Worm (Caenorhabditis elegans) whole organism, L1 larva: ENCODE measurements around the gene gst-44.
A peak's percentile ranks its signal among the peaks of the same experiment; 100 is the strongest.
"Not testable (repeated sequence)": the region's sequence is repeated elsewhere in the genome, so short reads cannot be mapped to it uniquely, and the experiment has no call there.

Source experiments
- C16A3.4 ChIP-seq: fragments of 150-350 bp; optimal IDR thresholded peaks from 2 replicates; lab custom pipeline; 2014; ENCODE audit warnings: missing biosample characterization, missing genetic modification characterization
- C34B4.2 ChIP-seq: sonication (generic microtip); optimal IDR thresholded peaks from 2 replicates; lab custom pipeline; 2017; ENCODE audit warnings: mild to moderate bottlenecking, missing genetic modification characterization, missing compliant biosample characterization
- F16B12.6 ChIP-seq: fragments of 150-350 bp; optimal IDR thresholded peaks from 2 replicates; lab custom pipeline; 2014; ENCODE audit warnings: missing biosample characterization, missing genetic modification characterization
- aly-2 ChIP-seq: fragments of 150-350 bp; optimal IDR thresholded peaks from 2 replicates; lab custom pipeline; 2014; ENCODE audit warnings: missing biosample characterization, missing genetic modification characterization
- blmp-1 ChIP-seq: fragments of 150-350 bp; optimal IDR thresholded peaks from 2 replicates; lab custom pipeline; 2014; ENCODE audit warnings: missing biosample characterization, missing genetic modification characterization
- ceh-63 ChIP-seq: fragments of 200-800 bp; sonication (Bioruptor generic); optimal IDR thresholded peaks from 2 replicates; lab custom pipeline; 2018; ENCODE audit warnings: mild to moderate bottlenecking, missing genetic modification characterization, missing compliant biosample characterization
- ces-1 ChIP-seq: fragments of 150-350 bp; optimal IDR thresholded peaks from 2 replicates; lab custom pipeline; 2014; ENCODE audit warnings: missing biosample characterization, missing genetic modification reagents, missing genetic modification characterization
- dpl-1 ChIP-seq, 3 experiments: fragments of 150-350 bp in 2 of 3; sonication (generic microtip) in 1 of 3; optimal IDR thresholded peaks; 2 replicates each; lab custom pipeline; 2014 to 2017; ENCODE audit warnings: missing biosample characterization in 3 of 3, missing genetic modification characterization in 3 of 3, missing genetic modification reagents in 3 of 3
- efl-1 ChIP-seq, 4 experiments: fragments of 150-350 bp; optimal IDR thresholded peaks in 3 of 4; peaks in 1 of 4; 1 replicate in 1 of 4; 2 replicates in 3 of 4; lab custom pipeline; 2014; ENCODE audit warnings: missing biosample characterization in 2 of 4, missing genetic modification characterization in 2 of 4, missing genetic modification reagents in 2 of 4
- efl-3 ChIP-seq: fragments of 200-800 bp; sonication (Bioruptor generic); optimal IDR thresholded peaks from 2 replicates; lab custom pipeline; 2018; ENCODE audit warnings: mild to moderate bottlenecking, missing genetic modification characterization, missing compliant biosample characterization
- egl-27 ChIP-seq, 2 experiments: fragments of 150-350 bp in 1 of 2; sonication (generic microtip); optimal IDR thresholded peaks; 3 replicates each; lab custom pipeline; 2017 to 2018; ENCODE audit warnings: missing biosample characterization in 2 of 2, missing genetic modification characterization in 2 of 2, missing genetic modification reagents in 2 of 2
- elt-2 ChIP-seq: sonication (generic microtip); optimal IDR thresholded peaks from 2 replicates; lab custom pipeline; 2016; ENCODE audit warnings: missing genetic modification characterization, mild to moderate bottlenecking, inconsistent platforms, missing compliant biosample characterization, missing genetic modification reagents
- fkh-10 ChIP-seq: sonication (generic microtip); optimal IDR thresholded peaks from 2 replicates; lab custom pipeline; 2017; ENCODE audit warnings: missing biosample characterization, missing genetic modification reagents, missing genetic modification characterization
- lin-35 ChIP-seq, 2 experiments: fragments of 150-350 bp; optimal IDR thresholded peaks; 2 replicates each; lab custom pipeline; 2014; ENCODE audit warnings: missing biosample characterization in 2 of 2, missing genetic modification characterization in 2 of 2, missing genetic modification reagents in 2 of 2
- lin-39 ChIP-seq: fragments of 150-350 bp; optimal IDR thresholded peaks from 2 replicates; lab custom pipeline; 2014; ENCODE audit warnings: missing biosample characterization, missing genetic modification reagents, missing genetic modification characterization
- lir-3 ChIP-seq: sonication (generic microtip); optimal IDR thresholded peaks from 2 replicates; lab custom pipeline; 2016; ENCODE audit warnings: mild to moderate bottlenecking, missing genetic modification characterization, moderate library complexity, missing compliant biosample characterization; ENCODE audit not compliant: poor library complexity
- lsy-2 ChIP-seq, 2 experiments: fragments of 150-350 bp; optimal IDR thresholded peaks; 2 replicates each; lab custom pipeline; 2014; ENCODE audit warnings: missing biosample characterization in 2 of 2, missing genetic modification characterization in 2 of 2
- mdl-1 ChIP-seq, 2 experiments: fragments of 150-350 bp; optimal IDR thresholded peaks; 2 replicates each; lab custom pipeline; 2014 to 2017; ENCODE audit warnings: missing biosample characterization in 2 of 2, missing genetic modification characterization in 2 of 2, inconsistent platforms in 1 of 2
- mef-2 ChIP-seq: fragments of 150-350 bp; optimal IDR thresholded peaks from 2 replicates; lab custom pipeline; 2014; ENCODE audit warnings: missing biosample characterization, missing genetic modification characterization
- mep-1 ChIP-seq: fragments of 150-350 bp; optimal IDR thresholded peaks from 2 replicates; lab custom pipeline; 2014; ENCODE audit warnings: missing biosample characterization, missing genetic modification characterization
- nhr-12 ChIP-seq: sonication (generic microtip); optimal IDR thresholded peaks from 2 replicates; lab custom pipeline; 2017; ENCODE audit warnings: missing biosample characterization, missing genetic modification characterization
- nhr-20 ChIP-seq: sonication (generic microtip); optimal IDR thresholded peaks from 2 replicates; lab custom pipeline; 2016; ENCODE audit warnings: mild to moderate bottlenecking, missing genetic modification characterization, missing compliant biosample characterization
- nhr-28 ChIP-seq: fragments of 150-350 bp; optimal IDR thresholded peaks from 2 replicates; lab custom pipeline; 2014; ENCODE audit warnings: missing biosample characterization, missing genetic modification characterization
- nhr-47 ChIP-seq: sonication (generic microtip); optimal IDR thresholded peaks from 2 replicates; lab custom pipeline; 2016; ENCODE audit warnings: mild to moderate bottlenecking, missing genetic modification characterization, moderate library complexity, missing compliant biosample characterization
- nhr-76 ChIP-seq: sonication (generic microtip); optimal IDR thresholded peaks from 2 replicates; lab custom pipeline; 2017; ENCODE audit warnings: missing biosample characterization, missing genetic modification characterization
- nhr-77 ChIP-seq: fragments of 150-350 bp; optimal IDR thresholded peaks from 2 replicates; lab custom pipeline; 2014; ENCODE audit warnings: missing biosample characterization, missing genetic modification characterization
- nhr-90 ChIP-seq: sonication (generic microtip); optimal IDR thresholded peaks from 2 replicates; lab custom pipeline; 2016; ENCODE audit warnings: mild to moderate bottlenecking, missing genetic modification characterization, missing compliant biosample characterization; ENCODE audit not compliant: poor library complexity
- pqm-1 ChIP-seq: sonication (generic microtip); optimal IDR thresholded peaks from 3 replicates; lab custom pipeline; 2017; ENCODE audit warnings: missing biosample characterization, missing genetic modification characterization
- skn-1 ChIP-seq: fragments of 150-350 bp; optimal IDR thresholded peaks from 2 replicates; lab custom pipeline; 2014; ENCODE audit warnings: missing biosample characterization, missing genetic modification characterization
- snpc-4 ChIP-seq: fragments of 150-350 bp; optimal IDR thresholded peaks from 2 replicates; lab custom pipeline; 2014; ENCODE audit warnings: missing biosample characterization, missing genetic modification characterization
- sox-4 ChIP-seq: sonication (generic microtip); optimal IDR thresholded peaks from 2 replicates; lab custom pipeline; 2016; ENCODE audit warnings: missing genetic modification characterization, missing compliant biosample characterization
- sptf-1 ChIP-seq: fragments of 150-350 bp; optimal IDR thresholded peaks from 2 replicates; lab custom pipeline; 2014; ENCODE audit warnings: missing biosample characterization, missing genetic modification characterization
- swsn-7 ChIP-seq: sonication (generic microtip); optimal IDR thresholded peaks from 2 replicates; lab custom pipeline; 2016; ENCODE audit warnings: missing genetic modification characterization, missing compliant biosample characterization
- tlp-1 ChIP-seq: fragments of 150-350 bp; optimal IDR thresholded peaks from 2 replicates; lab custom pipeline; 2014; ENCODE audit warnings: missing biosample characterization, missing genetic modification characterization
- unc-130 ChIP-seq: fragments of 150-350 bp; optimal IDR thresholded peaks from 2 replicates; lab custom pipeline; 2017; ENCODE audit warnings: missing biosample characterization, missing genetic modification characterization, inconsistent platforms
- unc-98 ChIP-seq: fragments of 200-800 bp; sonication (Bioruptor generic); IDR thresholded peaks from 2 replicates; pipeline ENCODE4 v1.3.6; 2022; ENCODE audit warnings: missing genetic modification characterization, missing compliant biosample characterization
- vab-15 ChIP-seq: sonication (generic microtip); optimal IDR thresholded peaks from 2 replicates; lab custom pipeline; 2017; ENCODE audit warnings: missing genotype, mild to moderate bottlenecking, missing genetic modification characterization, missing compliant biosample characterization
- ztf-11 ChIP-seq, 2 experiments: sonication (generic microtip); optimal IDR thresholded peaks; 2 replicates each; lab custom pipeline; 2016 to 2017; ENCODE audit warnings: missing genetic modification characterization in 2 of 2, missing biosample characterization in 1 of 2, missing compliant biosample characterization in 1 of 2
- ztf-4 ChIP-seq: fragments of 150-350 bp; optimal IDR thresholded peaks from 2 replicates; lab custom pipeline; 2014; ENCODE audit warnings: missing biosample characterization, missing genetic modification characterization

The gst-44 gene

DNA sequence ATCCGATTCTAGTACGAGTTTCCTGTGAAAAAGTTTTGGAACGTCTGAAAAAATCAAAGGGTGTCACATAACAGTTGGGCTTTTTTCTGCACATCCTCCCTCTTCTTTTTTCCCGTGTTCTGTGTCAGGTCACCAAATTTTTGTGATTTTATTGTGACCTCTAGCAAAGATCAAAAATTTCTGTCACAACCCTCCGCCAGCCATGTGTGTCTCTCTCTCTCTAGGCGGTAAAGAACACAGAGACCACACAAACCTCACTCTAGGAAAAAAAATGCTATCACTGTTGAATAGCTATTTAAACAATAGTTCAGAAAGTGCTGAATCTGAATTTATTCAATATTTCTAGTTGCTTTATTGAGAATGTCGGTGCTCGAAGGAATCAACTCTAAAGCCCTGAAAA, at the start of gene gst-44:
gst-44 (plus strand) TSS at position 237 of the 400 bp plus-strand sequence.
- peak in 1 of 2 experiments; percentile 28 for TF ChIP-seq lin-35 (GFP tag; optimal IDR thresholded peaks at IDR 0.05; lab: Kevin White, UChicago)
- TF ChIP-seq mdl-1 (tag; optimal IDR thresholded peaks at IDR 0.05; lab: Kevin White, UChicago): no peak
- no peak for TF ChIP-seq nhr-76 (tag; lab: Kevin White, UChicago)
- no peak for TF ChIP-seq egl-27 (tag; optimal IDR thresholded peaks at IDR 0.05; lab: Kevin White, UChicago)
- no peak for TF ChIP-seq pqm-1
- TF ChIP-seq blmp-1: no peak
- TF ChIP-seq dpl-1 (GFP tag; optimal IDR thresholded peaks at IDR 0.05; lab: Kevin White, UChicago): no peak
- TF ChIP-seq nhr-47 (tag; lab: Kevin White, UChicago): no peak
- TF ChIP-seq nhr-28 (tag; lab: Kevin White, UChicago): no peak
- TF ChIP-seq tlp-1: no peak
- no peak for TF ChIP-seq C16A3.4 (tag; lab: Kevin White, UChicago)
- no peak for TF ChIP-seq F16B12.6 (tag; lab: Kevin White, UChicago)
- no peak for TF ChIP-seq skn-1 (tag; lab: Kevin White, UChicago)
- peak; percentile 4 for TF ChIP-seq elt-2 (tag; lab: Kevin White, UChicago)
- TF ChIP-seq unc-98 (GFP tag; lab: Robert Waterston, UW): no peak
- no peak for TF ChIP-seq nhr-12 (tag; lab: Kevin White, UChicago)
- TF ChIP-seq nhr-20 (tag; lab: Kevin White, UChicago): peak; percentile 75
- no peak for TF ChIP-seq C34B4.2 (tag; lab: Kevin White, UChicago)
- no peak for TF ChIP-seq ceh-63 (GFP tag; lab: Kevin White, UChicago)
- TF ChIP-seq ces-1 (GFP tag; lab: Kevin White, UChicago): no peak
- no peak for TF ChIP-seq ztf-4 (tag; lab: Kevin White, UChicago)
- no peak for TF ChIP-seq nhr-77 (tag; lab: Kevin White, UChicago)
- no peak for TF ChIP-seq aly-2 (tag; lab: Kevin White, UChicago)

DNA sequence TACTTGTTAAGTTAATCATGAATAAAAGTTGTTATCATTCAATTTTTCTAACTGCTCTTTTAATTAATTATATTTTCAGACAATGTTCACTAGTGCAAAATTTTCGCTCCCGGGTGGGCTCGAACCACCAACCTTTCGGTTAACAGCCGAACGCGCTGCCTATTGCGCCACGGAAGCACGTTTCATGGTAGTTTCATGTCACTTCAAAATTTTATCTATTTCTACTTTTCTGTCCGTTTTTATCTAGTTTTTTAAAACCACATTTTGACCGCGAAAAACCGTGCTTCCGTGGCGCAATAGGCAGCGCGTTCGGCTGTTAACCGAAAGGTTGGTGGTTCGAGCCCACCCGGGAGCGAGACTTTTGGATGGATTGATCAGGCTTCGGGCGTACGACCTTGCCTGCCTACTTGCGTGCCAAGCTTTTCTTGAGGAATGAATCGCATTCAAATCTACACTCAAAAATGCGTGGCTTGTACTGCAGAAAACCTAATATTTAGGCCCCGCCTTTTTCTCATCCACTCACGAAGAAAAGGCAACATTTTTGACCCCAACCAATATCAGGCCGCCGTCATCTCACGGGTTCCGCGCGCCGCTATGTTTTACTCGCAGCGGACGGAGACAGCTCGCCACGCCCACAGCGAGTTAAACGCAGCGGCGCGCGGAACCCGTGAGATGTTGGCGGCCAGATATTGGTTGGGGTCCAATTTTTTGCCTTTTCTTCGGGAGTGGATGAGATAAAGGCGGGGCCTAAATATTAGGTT, 49.0 kb upstream of the gst-44 start:
- TF ChIP-seq snpc-4 (tag; lab: Kevin White, UChicago) (peak; percentile 47), efl-1 (GFP tag; optimal IDR thresholded peaks at IDR 0.05 in 1 of 2; lab: Kevin White, UChicago) (peak in 1 of 2 experiments; percentile 7)
- TF ChIP-seq efl-1 (optimal IDR thresholded peaks at IDR 0.05; lab: Kevin White, UChicago): not testable (repeated sequence)
- TF ChIP-seq, all 84 proteins: peak for 2; not testable (repeated sequence) for 82

DNA sequence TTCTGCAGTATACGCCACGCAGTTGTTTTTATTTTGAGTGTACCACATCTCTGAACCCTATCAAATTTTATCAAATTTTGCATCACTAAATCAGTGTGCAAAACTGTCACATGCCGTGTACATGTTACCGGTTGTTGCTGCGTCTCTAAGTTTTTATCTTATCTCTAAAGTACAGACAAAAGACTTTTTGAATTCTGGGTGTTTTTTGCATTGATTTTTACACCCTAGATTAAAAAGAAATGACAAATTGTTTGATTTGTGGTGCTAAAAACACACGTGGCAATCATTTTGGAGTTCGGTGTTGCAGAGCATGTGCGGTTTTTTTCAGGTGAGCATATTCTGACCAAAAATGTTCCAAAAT, 48.5 kb upstream of the gst-44 start, which contains the start of gene nhr-193:
nhr-193 (plus strand) TSS at position 51 of the 361 bp plus-strand sequence.
- TF ChIP-seq sptf-1 (tag; lab: Kevin White, UChicago): no peak
- TF ChIP-seq lin-35 (GFP tag; optimal IDR thresholded peaks at IDR 0.05; lab: Kevin White, UChicago): peak in 1 of 2 experiments; percentile 37
- TF ChIP-seq nhr-20 (tag; lab: Kevin White, UChicago): peak; percentile 40
- TF ChIP-seq unc-130 (tag; lab: Kevin White, UChicago): no peak
- TF ChIP-seq efl-3 (GFP tag; lab: Kevin White, UChicago): no peak
- TF ChIP-seq nhr-90 (tag; lab: Kevin White, UChicago): no peak
- TF ChIP-seq elt-2 (tag; lab: Kevin White, UChicago): peak; percentile 48

DNA sequence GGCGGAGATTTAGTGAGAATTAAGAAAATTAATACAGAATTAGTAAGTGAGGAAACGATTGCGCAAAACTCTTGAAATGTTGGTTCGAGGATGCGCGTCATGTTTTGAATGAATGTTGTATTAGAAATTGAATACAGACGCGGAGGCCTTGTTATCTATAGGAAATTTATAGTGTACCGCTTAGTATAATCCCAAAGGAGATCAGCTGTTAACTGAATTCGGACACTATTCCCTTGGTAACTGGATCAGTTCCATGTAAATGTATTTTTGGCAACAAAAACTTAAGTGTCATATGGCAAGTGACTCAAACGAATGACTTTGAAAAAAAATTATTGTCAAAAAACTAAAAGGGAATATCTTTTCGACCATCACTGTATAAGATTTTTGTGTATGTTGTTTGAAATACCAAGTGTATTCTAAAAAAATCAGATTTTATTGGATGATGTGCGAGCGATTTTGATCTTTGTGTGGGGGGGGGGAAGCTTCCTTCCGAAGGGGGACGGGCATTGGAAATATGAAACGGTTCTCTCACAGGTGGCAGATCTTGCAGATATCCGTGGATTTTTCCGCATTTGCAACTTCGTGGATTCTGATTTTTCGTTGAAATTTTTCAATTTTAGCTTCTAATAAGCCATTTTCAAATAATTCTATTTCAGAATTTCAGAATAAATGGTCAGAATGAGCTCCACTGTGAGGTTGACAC, 44.1 kb upstream of the gst-44 start, which contains the start of the genes W08G11.5 and W08G11.1:
W08G11.5 (minus strand) TSS at position 101 of the 703 bp plus-strand sequence.
W08G11.1 (plus strand) TSS at position 653 of the 703 bp plus-strand sequence.
- TF ChIP-seq fkh-10 (GFP tag; lab: Kevin White, UChicago): no peak
- TF ChIP-seq vab-15 (tag; lab: Kevin White, UChicago): no peak
- no peak for TF ChIP-seq nhr-76 (tag; lab: Kevin White, UChicago)
- no peak for TF ChIP-seq ceh-63 (GFP tag; lab: Kevin White, UChicago)
- no peak for TF ChIP-seq ztf-11 (tag; optimal IDR thresholded peaks at IDR 0.05; lab: Kevin White, UChicago)
- no peak for TF ChIP-seq lsy-2 (tag; optimal IDR thresholded peaks at IDR 0.05; lab: Kevin White, UChicago)
- no peak for TF ChIP-seq lir-3
- no peak for TF ChIP-seq mef-2 (tag; lab: Kevin White, UChicago)
- no peak for TF ChIP-seq ces-1 (GFP tag; lab: Kevin White, UChicago)
- no peak for TF ChIP-seq sptf-1 (tag; lab: Kevin White, UChicago)
- no peak for TF ChIP-seq F16B12.6 (tag; lab: Kevin White, UChicago)
- TF ChIP-seq lin-39 (tag; lab: Kevin White, UChicago): no peak
- TF ChIP-seq mep-1 (tag; lab: Kevin White, UChicago): no peak
- no peak for TF ChIP-seq efl-1 (optimal IDR thresholded peaks at IDR 0.05; lab: Kevin White, UChicago)
- no peak for TF ChIP-seq efl-1 (GFP tag; optimal IDR thresholded peaks at IDR 0.05 in 1 of 2; lab: Kevin White, UChicago)
- TF ChIP-seq sox-4 (tag; lab: Kevin White, UChicago): no peak
- no peak for TF ChIP-seq swsn-7 (tag; lab: Kevin White, UChicago)
- no peak for TF ChIP-seq egl-27 (tag; optimal IDR thresholded peaks at IDR 0.05; lab: Kevin White, UChicago)
